Worm (Caenorhabditis elegans): Measurements from ENCODE around the gene brc-2.

Gene brc-2

DNA sequence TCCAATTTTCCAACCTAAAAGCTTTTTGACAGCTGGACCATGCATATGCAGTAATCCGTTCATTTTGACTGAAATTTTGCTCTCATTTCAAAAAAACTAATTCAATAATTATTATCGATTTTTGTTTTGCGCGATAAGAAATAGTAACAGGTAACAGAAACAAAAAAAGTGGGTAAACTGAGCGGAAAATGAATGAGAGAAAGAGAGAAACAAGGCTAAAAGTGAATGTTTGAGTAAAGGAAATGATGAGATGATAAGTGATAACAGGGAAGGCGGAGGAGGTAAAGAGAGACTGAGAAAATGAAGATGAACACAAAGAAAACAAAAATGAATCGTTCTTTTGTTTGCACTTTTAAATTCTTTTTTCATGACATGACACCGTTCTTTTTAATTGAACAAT lies 39.0 kb downstream of the brc-2 start, which contains the start of gene sma-3 (continued):
- TF ChIP-seq egl-27 (tag; optimal IDR thresholded peaks at IDR 0.05) = no peak
- no peak for TF ChIP-seq tbx-2 (tag; optimal IDR thresholded peaks at IDR 0.05)
- no peak for TF ChIP-seq grh-1 (GFP tag; IDR thresholded peaks at IDR 0.05)
- no peak for TF ChIP-seq skn-1 (tag; optimal IDR thresholded peaks at IDR 0.05)
- TF ChIP-seq jun-1 (tag; optimal IDR thresholded peaks at IDR 0.05) = no peak

ce11 chrIII:6859482-6859881 lies 43.4 kb downstream of the brc-2 start, which contains the start of gene clec-158:
Gene clec-158, minus strand, starts transcription at chrIII:6859582.
- no peak for TF ChIP-seq ztf-4 (tag; optimal IDR thresholded peaks at IDR 0.05)
- no peak for TF ChIP-seq skn-1 (tag; optimal IDR thresholded peaks at IDR 0.05)
- no peak for TF ChIP-seq ceh-90 (tag; optimal IDR thresholded peaks at IDR 0.05)

DNA sequence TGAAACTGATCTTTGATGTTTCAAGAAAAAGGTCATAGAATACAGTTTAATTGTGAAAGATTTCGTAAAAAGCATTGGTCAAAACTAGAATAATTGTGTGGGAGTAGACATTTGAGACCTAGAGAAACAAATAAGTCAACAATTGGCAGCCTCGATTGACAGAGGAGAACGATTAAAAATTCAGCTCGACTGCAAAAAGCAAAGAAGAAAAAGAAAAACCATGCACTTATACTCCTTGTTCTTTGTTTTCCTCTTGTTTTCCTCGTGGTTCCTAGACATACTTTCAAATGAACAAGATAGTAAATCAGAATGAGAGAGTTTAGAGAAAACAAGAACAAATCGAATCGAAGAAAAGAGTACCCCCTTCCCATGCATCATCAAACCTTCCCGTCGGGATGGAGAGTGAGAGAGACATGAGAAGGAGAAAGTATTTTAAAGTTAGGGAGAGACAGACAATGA lies 45.5 kb downstream of the brc-2 start:
- TF ChIP-seq ztf-4 (tag; optimal IDR thresholded peaks at IDR 0.05) (no peak), lsy-2 (tag; optimal IDR thresholded peaks at IDR 0.05) (peak; percentile 33 to 72), fkh-8 (tag; optimal IDR thresholded peaks at IDR 0.05) (no peak), unc-130 (tag; optimal IDR thresholded peaks at IDR 0.05) (peak; percentile 37), xbp-1 (tag; optimal IDR thresholded peaks at IDR 0.05) (peak; percentile 29), lin-35 (GFP tag; optimal IDR thresholded peaks at IDR 0.05) (peak; percentile 33 to 70), blmp-1 (tag; optimal IDR thresholded peaks at IDR 0.05) (peak; percentile 92), sox-4 (tag; optimal IDR thresholded peaks at IDR 0.05) (no peak), elt-2 (tag; optimal IDR thresholded peaks at IDR 0.05) (peak; percentile 67), lir-3 (tag; optimal IDR thresholded peaks at IDR 0.05; ENCODE audit: poor library complexity) (peak; percentile 11), swsn-7 (tag; optimal IDR thresholded peaks at IDR 0.05) (no peak), lin-13 (GFP tag; optimal IDR thresholded peaks at IDR 0.05) (no peak), nhr-28 (tag; optimal IDR thresholded peaks at IDR 0.05) (no peak), lin-39 (tag; optimal IDR thresholded peaks at IDR 0.05) (no peak), pqm-1 (tag; optimal IDR thresholded peaks at IDR 0.05) (no peak), nhr-84 (tag; optimal IDR thresholded peaks at IDR 0.05) (no peak), sup-37 (GFP tag; optimal IDR thresholded peaks at IDR 0.05) (no peak), egl-13 (tag; optimal IDR thresholded peaks at IDR 0.05) (no peak), zag-1 (tag; optimal IDR thresholded peaks at IDR 0.05) (no peak), aha-1 (tag; optimal IDR thresholded peaks at IDR 0.05) (no peak), mab-9 (GFP tag; IDR thresholded peaks at IDR 0.05) (no peak), nhr-90 (tag; optimal IDR thresholded peaks at IDR 0.05; ENCODE audit: poor library complexity) (peak; percentile 34), fos-1 (tag; optimal IDR thresholded peaks at IDR 0.05) (no peak), ceh-90 (tag; optimal IDR thresholded peaks at IDR 0.05) (no peak), efl-3 (GFP tag; optimal IDR thresholded peaks at IDR 0.05) (no peak), F16B12.6 (tag; optimal IDR thresholded peaks at IDR 0.05) (no peak), nhr-12 (tag; optimal IDR thresholded peaks at IDR 0.05) (no peak), mep-1 (tag; optimal IDR thresholded peaks at IDR 0.05) (peak; percentile 76), grh-1 (GFP tag; IDR thresholded peaks at IDR 0.05) (no peak), ets-5 (GFP tag; IDR thresholded peaks at IDR 0.05) (no peak), tbx-2 (tag; optimal IDR thresholded peaks at IDR 0.05) (peak; percentile 40), nhr-76 (tag; optimal IDR thresholded peaks at IDR 0.05) (no peak), nhr-77 (tag; optimal IDR thresholded peaks at IDR 0.05) (no peak), pag-3 (tag; optimal IDR thresholded peaks at IDR 0.05; ENCODE audit: borderline replicate concordance, insufficient read depth) (no peak), skn-1 (tag; optimal IDR thresholded peaks at IDR 0.05) (no peak), egl-27 (tag; optimal IDR thresholded peaks at IDR 0.05) (no peak), lin-14 (GFP tag; optimal IDR thresholded peaks at IDR 0.05) (peak; percentile 83), tlp-1 (tag; optimal IDR thresholded peaks at IDR 0.05) (no peak), C16A3.4 (tag; optimal IDR thresholded peaks at IDR 0.05) (peak; percentile 42), elt-3 (tag; optimal IDR thresholded peaks at IDR 0.05) (peak in 2 of 6 experiments; percentile 1 to 51), isw-1 (GFP tag; IDR thresholded peaks at IDR 0.05) (no peak), hlh-4 (tag; optimal IDR thresholded peaks at IDR 0.05) (no peak), nhr-20 (tag; optimal IDR thresholded peaks at IDR 0.05) (peak; percentile 69), zip-4 (GFP tag; optimal IDR thresholded peaks at IDR 0.05) (no peak), jun-1 (tag; optimal IDR thresholded peaks at IDR 0.05) (no peak), sptf-1 (tag; optimal IDR thresholded peaks at IDR 0.05) (no peak), unc-62 (GFP tag; optimal IDR thresholded peaks at IDR 0.05) (no peak), ama-1 (optimal IDR thresholded peaks at IDR 0.05) (no peak)

Data from whole organism, L1 larva.